Worm (Caenorhabditis elegans) whole organism, late embryonic: ENCODE results near the gene mksr-2.

Experiments used
- ahr-1 ChIP-seq: sonication (generic microtip); optimal IDR thresholded peaks from 2 replicates; lab custom pipeline; 2016; ENCODE audit warnings: missing genetic modification characterization, missing compliant biosample characterization
- fkh-10 ChIP-seq: fragments of 150-350 bp; optimal IDR thresholded peaks from 2 replicates; lab custom pipeline; 2014; ENCODE audit warnings: missing biosample characterization, missing genetic modification reagents, missing genetic modification characterization
- gmeb-2 ChIP-seq: sonication (generic microtip); optimal IDR thresholded peaks from 2 replicates; lab custom pipeline; 2016; ENCODE audit warnings: missing genetic modification characterization, inconsistent platforms, missing compliant biosample characterization

DNA sequence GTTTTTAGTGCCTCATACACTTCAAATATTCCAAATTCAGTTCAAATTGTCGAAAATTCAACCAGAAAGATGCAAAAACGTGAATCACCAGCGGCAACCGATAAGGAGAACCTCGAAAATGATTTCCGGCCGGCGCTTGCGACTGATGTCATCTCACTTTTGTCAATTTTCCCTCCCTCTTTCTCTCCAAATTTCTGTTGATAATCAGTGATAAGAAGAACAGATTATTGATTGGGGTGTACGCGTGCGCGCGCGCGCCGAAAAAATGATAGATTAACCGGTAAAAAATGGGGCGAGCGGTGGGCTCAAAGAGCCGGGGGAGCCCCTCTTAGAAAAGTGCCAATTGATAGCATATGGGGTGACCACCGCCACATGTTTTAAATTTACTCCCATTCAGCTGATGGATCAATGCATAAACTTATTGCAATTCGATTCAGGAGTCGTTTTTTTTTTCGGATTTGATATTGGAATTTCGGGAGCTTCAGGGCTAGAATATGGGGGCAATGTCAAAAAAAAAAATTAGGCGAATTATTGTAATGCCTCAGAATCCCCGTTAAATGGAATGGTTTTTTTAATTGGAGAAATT is 21.8 kb downstream of the mksr-2 start:
- TF ChIP-seq gmeb-2 = no peak
- no peak for TF ChIP-seq fkh-10 (GFP tag; lab: Kevin White, UChicago)
- no peak for TF ChIP-seq ahr-1
